Worm (Caenorhabditis elegans): ENCODE results near the gene pigm-1.

ce11 chrII:11376026-11376425 is 27.8 kb downstream of the pigm-1 start:
- TF ChIP-seq mep-1 (tag; optimal IDR thresholded peaks at IDR 0.05) (no peak), sem-2 (GFP tag; optimal IDR thresholded peaks at IDR 0.05) (no peak), ceh-83 (GFP tag; optimal IDR thresholded peaks at IDR 0.05) (no peak), pha-4 (tag; optimal IDR thresholded peaks at IDR 0.05) (no peak), unc-62 (GFP tag; optimal IDR thresholded peaks at IDR 0.05) (no peak), lin-13 (tag; optimal IDR thresholded peaks at IDR 0.05) (no peak), ceh-39 (tag; optimal IDR thresholded peaks at IDR 0.05) (no peak), elt-1 (tag; optimal IDR thresholded peaks at IDR 0.05; ENCODE audit: borderline replicate concordance, insufficient read depth) (no peak), lsy-2 (tag; optimal IDR thresholded peaks at IDR 0.05) (no peak), zip-8 (tag; optimal IDR thresholded peaks at IDR 0.05) (no peak), nhr-76 (tag; optimal IDR thresholded peaks at IDR 0.05) (no peak), nhr-2 (tag; optimal IDR thresholded peaks at IDR 0.05) (no peak)

All from whole organism, mixed stage, embryonic.